Worm (Caenorhabditis elegans) whole organism, mixed stage, embryonic: Measurements from ENCODE around the gene ech-6.

ENCODE experiments used
- M03D4.4 ChIP-seq: sonication (generic microtip); optimal IDR thresholded peaks from 2 replicates; lab custom pipeline; 2017; ENCODE audit warnings: mild to moderate bottlenecking, missing genetic modification characterization, missing compliant biosample characterization
- bed-3 ChIP-seq: fragments of 200-800 bp; sonication (Bioruptor generic); optimal IDR thresholded peaks from 3 replicates; lab custom pipeline; 2018; ENCODE audit warnings: mild to moderate bottlenecking, missing genetic modification characterization, moderate library complexity, missing compliant biosample characterization
- blmp-1 ChIP-seq: fragments of 150-350 bp; optimal IDR thresholded peaks from 2 replicates; lab custom pipeline; 2014; ENCODE audit warnings: missing biosample characterization, missing genetic modification characterization
- ceh-39 ChIP-seq: fragments of 150-350 bp; optimal IDR thresholded peaks from 2 replicates; lab custom pipeline; 2014; ENCODE audit warnings: missing biosample characterization, missing genetic modification characterization
- ceh-43 ChIP-seq: fragments of 200-800 bp; sonication (Bioruptor generic); optimal IDR thresholded peaks from 2 replicates; lab custom pipeline; 2018; ENCODE audit warnings: mild to moderate bottlenecking, missing genetic modification characterization, moderate library complexity, missing compliant biosample characterization
- ceh-83 ChIP-seq: fragments of 200-800 bp; sonication (Bioruptor generic); optimal IDR thresholded peaks from 2 replicates; lab custom pipeline; 2018; ENCODE audit warnings: mild to moderate bottlenecking, missing genetic modification characterization, missing compliant biosample characterization
- ces-1 ChIP-seq: fragments of 150-350 bp; optimal IDR thresholded peaks from 2 replicates; lab custom pipeline; 2014; ENCODE audit warnings: missing biosample characterization, missing genetic modification reagents, missing genetic modification characterization
- cnd-1 ChIP-seq: fragments of 200-800 bp; sonication (Bioruptor generic); optimal IDR thresholded peaks from 2 replicates; lab custom pipeline; 2018; ENCODE audit warnings: mild to moderate bottlenecking, missing genetic modification characterization, missing compliant biosample characterization
- drap-1 ChIP-seq: fragments of 200-800 bp; sonication (Bioruptor generic); optimal IDR thresholded peaks from 3 replicates; lab custom pipeline; 2018; ENCODE audit warnings: mild to moderate bottlenecking, missing genetic modification characterization, missing compliant biosample characterization
- elt-1 ChIP-seq: sonication (generic microtip); optimal IDR thresholded peaks from 2 replicates; lab custom pipeline; 2017; ENCODE audit warnings: missing genetic modification characterization, mild to moderate bottlenecking, missing compliant biosample characterization, antibody characterized with exemption, moderate library complexity, borderline replicate concordance; ENCODE audit not compliant: insufficient read depth
- elt-3 ChIP-seq: fragments of 150-350 bp; optimal IDR thresholded peaks from 2 replicates; lab custom pipeline; 2014; ENCODE audit warnings: missing biosample characterization, missing genetic modification characterization
- hlh-1 ChIP-seq: fragments of 150-350 bp; optimal IDR thresholded peaks from 2 replicates; lab custom pipeline; 2014; ENCODE audit warnings: missing biosample characterization, missing genetic modification reagents, missing genetic modification characterization
- lin-13 ChIP-seq: fragments of 150-350 bp; optimal IDR thresholded peaks from 2 replicates; lab custom pipeline; 2014; ENCODE audit warnings: missing biosample characterization, missing genetic modification characterization
- lin-32 ChIP-seq: fragments of 200-800 bp; sonication (Bioruptor generic); optimal IDR thresholded peaks from 2 replicates; lab custom pipeline; 2018; ENCODE audit warnings: mild to moderate bottlenecking, missing genetic modification characterization, missing compliant biosample characterization
- lsy-2 ChIP-seq: fragments of 150-350 bp; optimal IDR thresholded peaks from 2 replicates; lab custom pipeline; 2014; ENCODE audit warnings: missing biosample characterization, missing genetic modification characterization
- mab-5 ChIP-seq: fragments of 150-350 bp; optimal IDR thresholded peaks from 2 replicates; lab custom pipeline; 2014; ENCODE audit warnings: missing biosample characterization, missing genetic modification characterization
- mep-1 ChIP-seq: fragments of 150-350 bp; optimal IDR thresholded peaks from 2 replicates; lab custom pipeline; 2017; ENCODE audit warnings: missing biosample characterization, missing genetic modification reagents, missing genetic modification characterization, inconsistent platforms
- mls-2 ChIP-seq: sonication (generic microtip); optimal IDR thresholded peaks from 2 replicates; lab custom pipeline; 2016; ENCODE audit warnings: mild to moderate bottlenecking, missing genetic modification characterization, moderate library complexity, missing compliant biosample characterization
- nhr-12 ChIP-seq: fragments of 150-350 bp; optimal IDR thresholded peaks from 2 replicates; lab custom pipeline; 2014; ENCODE audit warnings: missing biosample characterization, missing genetic modification characterization
- nhr-2 ChIP-seq: fragments of 150-350 bp; optimal IDR thresholded peaks from 2 replicates; lab custom pipeline; 2014; ENCODE audit warnings: missing biosample characterization, missing genetic modification characterization
- nhr-237 ChIP-seq: fragments of 150-350 bp; optimal IDR thresholded peaks from 2 replicates; lab custom pipeline; 2014; ENCODE audit warnings: missing biosample characterization, missing genetic modification characterization
- nhr-28 ChIP-seq: fragments of 150-350 bp; optimal IDR thresholded peaks from 2 replicates; lab custom pipeline; 2014; ENCODE audit warnings: missing biosample characterization, missing genetic modification characterization
- nhr-76 ChIP-seq: sonication (generic microtip); optimal IDR thresholded peaks from 2 replicates; lab custom pipeline; 2017; ENCODE audit warnings: missing biosample characterization, missing genetic modification characterization
- sem-2 ChIP-seq: fragments of 200-800 bp; sonication (Bioruptor generic); optimal IDR thresholded peaks from 2 replicates; lab custom pipeline; 2018; ENCODE audit warnings: mild to moderate bottlenecking, missing genetic modification characterization, missing compliant biosample characterization
- snpc-4 ChIP-seq: fragments of 150-350 bp; optimal IDR thresholded peaks from 2 replicates; lab custom pipeline; 2014; ENCODE audit warnings: missing biosample characterization, missing genetic modification characterization
- sptf-1 ChIP-seq: sonication (generic microtip); optimal IDR thresholded peaks from 2 replicates; lab custom pipeline; 2017; ENCODE audit warnings: mild to moderate bottlenecking, missing genetic modification characterization, moderate library complexity, missing compliant biosample characterization
- tbx-8 ChIP-seq: fragments of 200-800 bp; sonication (Bioruptor generic); optimal IDR thresholded peaks from 2 replicates; lab custom pipeline; 2018; ENCODE audit warnings: mild to moderate bottlenecking, missing genetic modification characterization, moderate library complexity, missing compliant biosample characterization
- unc-120 ChIP-seq: sonication (generic microtip); optimal IDR thresholded peaks from 2 replicates; lab custom pipeline; 2017; ENCODE audit warnings: missing genetic modification characterization, missing compliant biosample characterization; ENCODE audit not compliant: poor library complexity, severe bottlenecking
- unc-39 ChIP-seq: fragments of 150-350 bp; optimal IDR thresholded peaks from 2 replicates; lab custom pipeline; 2014; ENCODE audit warnings: missing biosample characterization, missing genetic modification characterization
- unc-62 ChIP-seq: fragments of 150-350 bp; optimal IDR thresholded peaks from 2 replicates; lab custom pipeline; 2014; ENCODE audit warnings: missing biosample characterization, missing genetic modification reagents, missing genetic modification characterization
- zip-8 ChIP-seq: fragments of 150-350 bp; optimal IDR thresholded peaks from 2 replicates; lab custom pipeline; 2014; ENCODE audit warnings: missing biosample characterization, missing genetic modification characterization
- ztf-11 ChIP-seq: fragments of 150-350 bp; optimal IDR thresholded peaks from 2 replicates; lab custom pipeline; 2014; ENCODE audit warnings: missing biosample characterization, missing genetic modification characterization

ech-6 gene

ce11 chrIII:9735857-9736256, 16.8 kb downstream of the ech-6 start, which contains the start of gene dao-6:
Gene dao-6 (minus strand): TSS chrIII:9736201.
- TF ChIP-seq lin-13 (tag; lab: Kevin White, UChicago) (no peak), unc-39 (tag; lab: Kevin White, UChicago) (no peak), tbx-8 (GFP tag; lab: Kevin White, UChicago) (no peak), unc-120 (tag; lab: Kevin White, UChicago) (no peak), ceh-39 (tag; lab: Kevin White, UChicago) (no peak), nhr-12 (tag; lab: Kevin White, UChicago) (no peak), nhr-28 (tag; lab: Kevin White, UChicago) (no peak), elt-1 (tag; lab: Kevin White, UChicago) (no peak), elt-3 (no peak), mep-1 (tag; lab: Kevin White, UChicago) (no peak), lin-32 (GFP tag; lab: Kevin White, UChicago) (no peak), unc-62 (GFP tag; lab: Kevin White, UChicago) (no peak), lsy-2 (tag; lab: Kevin White, UChicago) (no peak)
- TF ChIP-seq, all 35 proteins: peak for 0

- no peak for TF ChIP-seq zip-8 (tag; lab: Kevin White, UChicago)
- TF ChIP-seq unc-62 (GFP tag; lab: Kevin White, UChicago): peak; percentile 15
These were observed 18.7 kb downstream of the ech-6 start for ce11 chrIII:9734030-9734429.

- TF ChIP-seq ces-1 (no peak), tbx-8 (GFP tag; lab: Kevin White, UChicago) (no peak), elt-1 (tag; lab: Kevin White, UChicago) (no peak), nhr-28 (tag; lab: Kevin White, UChicago) (no peak), blmp-1 (tag; lab: Kevin White, UChicago) (no peak), lin-32 (GFP tag; lab: Kevin White, UChicago) (no peak), sem-2 (GFP tag; lab: Kevin White, UChicago) (no peak), nhr-237 (no peak)
These were observed 19.4 kb downstream of the ech-6 start for ce11 chrIII:9733333-9733732.

ce11 chrIII:9731313-9731912, 21.3 kb downstream of the ech-6 start:
- peak; percentile 69 for TF ChIP-seq unc-62 (GFP tag; lab: Kevin White, UChicago)
- no peak for TF ChIP-seq sptf-1 (tag; lab: Kevin White, UChicago)
- TF ChIP-seq hlh-1 (tag; lab: Kevin White, UChicago): peak; percentile 2

- TF ChIP-seq drap-1 (no peak), zip-8 (tag; lab: Kevin White, UChicago) (no peak), unc-39 (tag; lab: Kevin White, UChicago) (no peak), tbx-8 (GFP tag; lab: Kevin White, UChicago) (no peak), ztf-11 (tag; lab: Kevin White, UChicago) (no peak), ceh-43 (GFP tag; lab: Kevin White, UChicago) (no peak), lsy-2 (tag; lab: Kevin White, UChicago) (no peak)
These were observed 22.3 kb downstream of the ech-6 start for ce11 chrIII:9730407-9730806.

- no peak for TF ChIP-seq cnd-1
- no peak for TF ChIP-seq ceh-83 (GFP tag; lab: Kevin White, UChicago)
- no peak for TF ChIP-seq nhr-2 (tag; lab: Kevin White, UChicago)
- TF ChIP-seq mls-2 (tag; lab: Kevin White, UChicago): no peak
- TF ChIP-seq M03D4.4 (tag; lab: Kevin White, UChicago): no peak
- TF ChIP-seq ztf-11 (tag; lab: Kevin White, UChicago): no peak
- no peak for TF ChIP-seq ceh-39 (tag; lab: Kevin White, UChicago)
- no peak for TF ChIP-seq snpc-4
- no peak for TF ChIP-seq nhr-237
- no peak for TF ChIP-seq nhr-76
- no peak for TF ChIP-seq blmp-1 (tag; lab: Kevin White, UChicago)
- TF ChIP-seq bed-3 (GFP tag; lab: Kevin White, UChicago): no peak
- TF ChIP-seq mab-5 (tag; lab: Kevin White, UChicago): no peak
- no peak for TF ChIP-seq zip-8 (tag; lab: Kevin White, UChicago)
- no peak for TF ChIP-seq unc-120 (tag; lab: Kevin White, UChicago)
- no peak for TF ChIP-seq elt-3
- no peak for TF ChIP-seq sptf-1 (tag; lab: Kevin White, UChicago)
- no peak for TF ChIP-seq mep-1 (tag; lab: Kevin White, UChicago)
- no peak for TF ChIP-seq unc-39 (tag; lab: Kevin White, UChicago)
These were observed 25.2 kb downstream of the ech-6 start, which contains the start of gene C07A9.12 for ce11 chrIII:9727439-9727838. Gene C07A9.12 (minus strand): TSS chrIII:9727539.
